Worm (Caenorhabditis elegans): Measurements from ENCODE around the gene T06C12.11.

- no peak for TF ChIP-seq unc-39 (tag; optimal IDR thresholded peaks at IDR 0.05)
- no peak for TF ChIP-seq fkh-10 (GFP tag; optimal IDR thresholded peaks at IDR 0.05)
- no peak for TF ChIP-seq nhr-23 (tag; optimal IDR thresholded peaks at IDR 0.05)
- TF ChIP-seq ceh-82 (tag; optimal IDR thresholded peaks at IDR 0.05): no peak
- no peak for TF ChIP-seq egl-27 (tag; optimal IDR thresholded peaks at IDR 0.05)
- TF ChIP-seq nhr-25 (tag; optimal IDR thresholded peaks at IDR 0.05): no peak
Measured at ce11 chrV:15912677-15913076, 19.9 kb downstream of the T06C12.11 start.
